Fruit fly (Drosophila melanogaster) whole organism, embryonic: ENCODE results near the gene CG10300.

Source experiments
- ATbp ChIP-seq: fragments of 200-800 bp; sonication (Bioruptor generic); optimal IDR thresholded peaks from 2 replicates; lab custom pipeline; 2017; ENCODE audit warnings: missing biosample characterization, mild to moderate bottlenecking, missing genetic modification characterization, missing genetic modification reagents
- B-H1 ChIP-seq: fragments of 200-800 bp; sonication (Bioruptor generic); IDR thresholded peaks from 3 replicates; pipeline ENCODE4 v1.3.6; 2022; ENCODE audit warnings: missing biosample characterization, missing genetic modification characterization
- CG1024 ChIP-seq: fragments of 200-800 bp; sonication (Bioruptor generic); IDR thresholded peaks from 2 replicates; pipeline ENCODE4 v1.3.6; 2022; ENCODE audit warnings: missing biosample characterization, missing genetic modification characterization
- CG10267 ChIP-seq: fragments of 200-800 bp; sonication (Bioruptor generic); optimal IDR thresholded peaks from 2 replicates; lab custom pipeline; 2018; ENCODE audit warnings: missing biosample characterization, mild to moderate bottlenecking, missing genetic modification characterization, moderate library complexity
- CG10543 ChIP-seq: fragments of 200-800 bp; sonication (Bioruptor generic); optimal IDR thresholded peaks from 3 replicates; lab custom pipeline; 2017; ENCODE audit warnings: missing biosample characterization, mild to moderate bottlenecking, missing genetic modification characterization, moderate library complexity
- CG11695 ChIP-seq: fragments of 200-800 bp; sonication (Bioruptor generic); IDR thresholded peaks from 3 replicates; pipeline ENCODE4 v1.3.6; 2022; ENCODE audit warnings: missing biosample characterization, missing genetic modification characterization
- CG12391 ChIP-seq: fragments of 200-800 bp; sonication (Bioruptor generic); optimal IDR thresholded peaks from 3 replicates; lab custom pipeline; 2018; ENCODE audit warnings: missing biosample characterization, mild to moderate bottlenecking, missing genetic modification characterization, moderate library complexity
- CG13775 ChIP-seq: fragments of 200-800 bp; sonication (Bioruptor generic); optimal IDR thresholded peaks from 3 replicates; lab custom pipeline; 2017; ENCODE audit warnings: missing biosample characterization, mild to moderate bottlenecking, missing genetic modification characterization
- CG15601 ChIP-seq: fragments of 200-800 bp; sonication (Bioruptor generic); optimal IDR thresholded peaks from 3 replicates; lab custom pipeline; 2019; ENCODE audit warnings: missing biosample characterization, mild to moderate bottlenecking, missing genetic modification characterization, moderate library complexity
- CG17612 ChIP-seq: fragments of 200-800 bp; sonication (Bioruptor generic); IDR thresholded peaks from 2 replicates; pipeline ENCODE4 v1.3.6; 2022; ENCODE audit warnings: missing biosample characterization, missing genetic modification characterization
- CG17912 ChIP-seq: fragments of 200-800 bp; sonication (Bioruptor generic); optimal IDR thresholded peaks from 2 replicates; lab custom pipeline; 2018; ENCODE audit warnings: missing biosample characterization, mild to moderate bottlenecking, missing genetic modification characterization
- CG18599 ChIP-seq: fragments of 200-800 bp; sonication (Bioruptor generic); optimal IDR thresholded peaks from 3 replicates; lab custom pipeline; 2017; ENCODE audit warnings: missing biosample characterization, missing genetic modification characterization, mild to moderate bottlenecking, moderate library complexity, missing genetic modification reagents
- CG3281 ChIP-seq: fragments of 200-800 bp; sonication (Bioruptor generic); optimal IDR thresholded peaks from 3 replicates; lab custom pipeline; 2017; ENCODE audit warnings: missing biosample characterization, mild to moderate bottlenecking, missing genetic modification characterization
- CG3407 ChIP-seq: fragments of 200-800 bp; sonication (Bioruptor generic); optimal IDR thresholded peaks from 2 replicates; lab custom pipeline; 2018; ENCODE audit warnings: missing biosample characterization, mild to moderate bottlenecking, missing genetic modification characterization
- CG4707 ChIP-seq: fragments of 200-800 bp; sonication (Bioruptor generic); optimal IDR thresholded peaks from 2 replicates; lab custom pipeline; 2018; ENCODE audit warnings: missing biosample characterization, mild to moderate bottlenecking, missing genetic modification characterization, moderate library complexity
- CG4820 ChIP-seq: fragments of 200-800 bp; sonication (Bioruptor generic); optimal IDR thresholded peaks from 3 replicates; lab custom pipeline; 2016; ENCODE audit warnings: missing biosample characterization, missing genetic modification characterization
- CG5245 ChIP-seq: fragments of 200-800 bp; sonication (Bioruptor generic); optimal IDR thresholded peaks from 3 replicates; lab custom pipeline; 2016; ENCODE audit warnings: missing biosample characterization, missing genetic modification characterization
- CG7357 ChIP-seq: fragments of 200-800 bp; sonication (Bioruptor generic); IDR thresholded peaks from 3 replicates; pipeline ENCODE4 v1.3.6; 2022; ENCODE audit warnings: missing biosample characterization, missing genetic modification characterization
- CG7928 ChIP-seq: fragments of 200-800 bp; sonication (Bioruptor generic); optimal IDR thresholded peaks from 2 replicates; lab custom pipeline; 2017; ENCODE audit warnings: missing biosample characterization, mild to moderate bottlenecking, missing genetic modification characterization
- CG9215 ChIP-seq: fragments of 200-800 bp; sonication (Bioruptor generic); IDR thresholded peaks from 2 replicates; pipeline ENCODE4 v1.3.6; 2022; ENCODE audit warnings: missing biosample characterization, missing genetic modification characterization
- CG9609 ChIP-seq: fragments of 200-800 bp; sonication (Bioruptor generic); optimal IDR thresholded peaks from 3 replicates; lab custom pipeline; 2016; ENCODE audit warnings: missing biosample characterization, missing genetic modification characterization
- Camta ChIP-seq: fragments of 200-800 bp; sonication (Bioruptor generic); optimal IDR thresholded peaks from 2 replicates; lab custom pipeline; 2016; ENCODE audit warnings: missing biosample characterization, missing genetic modification characterization
- D ChIP-seq, 2 experiments: fragments of 200-800 bp in 1 of 2; fragments of >200 bp in 1 of 2; sonication (Bioruptor generic) in 1 of 2; optimal IDR thresholded peaks; 2 replicates in 1 of 2; 3 replicates in 1 of 2; lab custom pipeline; 2017; ENCODE audit warnings: mild to moderate bottlenecking in 1 of 2, missing biosample characterization in 1 of 2, missing genetic modification characterization in 1 of 2, missing genetic modification reagents in 1 of 2
- Deaf1 ChIP-seq: fragments of 200-800 bp; optimal IDR thresholded peaks from 3 replicates; lab custom pipeline; 2019; ENCODE audit warnings: missing biosample characterization, mild to moderate bottlenecking, missing genetic modification characterization, moderate library complexity
- Doc3 ChIP-seq: fragments of 200-800 bp; sonication (Bioruptor generic); IDR thresholded peaks from 3 replicates; pipeline ENCODE4 v1.3.6; 2022; ENCODE audit warnings: missing biosample characterization, missing genetic modification characterization; ENCODE audit not compliant: partially characterized antibody
- ERR ChIP-seq: fragments of 200-800 bp; sonication (Bioruptor generic); optimal IDR thresholded peaks from 2 replicates; lab custom pipeline; 2016; ENCODE audit warnings: missing biosample characterization, missing genetic modification characterization
- Ets65A ChIP-seq: fragments of 200-800 bp; sonication (Bioruptor generic); peaks from one replicate; lab custom pipeline; 2016; ENCODE audit warnings: missing biosample characterization, missing genetic modification characterization
- Ets97D ChIP-seq: fragments of 200-800 bp; sonication (Bioruptor generic); optimal IDR thresholded peaks from 3 replicates; lab custom pipeline; 2016; ENCODE audit warnings: missing biosample characterization, missing genetic modification characterization
- MTF-1 ChIP-seq: fragments of 200-800 bp; sonication (Bioruptor generic); optimal IDR thresholded peaks from 2 replicates; lab custom pipeline; 2018; ENCODE audit warnings: missing biosample characterization, mild to moderate bottlenecking, missing genetic modification characterization, borderline replicate concordance
- Max ChIP-seq: fragments of 200-800 bp; sonication (Bioruptor generic); optimal IDR thresholded peaks from 2 replicates; lab custom pipeline; 2016; ENCODE audit warnings: missing biosample characterization, mild to moderate bottlenecking, missing genetic modification characterization
- Med ChIP-seq: fragments of 200-800 bp; sonication (Bioruptor generic); peaks from one replicate; lab custom pipeline; 2016; ENCODE audit warnings: missing biosample characterization, missing genetic modification characterization, mild to moderate bottlenecking, inconsistent platforms, moderate library complexity
- Nf-YB ChIP-seq: fragments of 200-800 bp; sonication (Bioruptor generic); optimal IDR thresholded peaks from 3 replicates; lab custom pipeline; 2019; ENCODE audit warnings: missing biosample characterization, mild to moderate bottlenecking, missing genetic modification characterization, moderate library complexity
- Opbp ChIP-seq: fragments of 200-800 bp; sonication (Bioruptor generic); IDR thresholded peaks from 3 replicates; pipeline ENCODE4 v1.3.6; 2022; ENCODE audit warnings: missing biosample characterization, missing genetic modification characterization; ENCODE audit not compliant: partially characterized antibody
- YL-1 ChIP-seq: fragments of 200-800 bp; sonication (Bioruptor generic); optimal IDR thresholded peaks from 3 replicates; lab custom pipeline; 2017; ENCODE audit warnings: missing biosample characterization, mild to moderate bottlenecking, missing genetic modification characterization
- ab ChIP-seq: fragments of 200-800 bp; sonication (Bioruptor generic); optimal IDR thresholded peaks from 2 replicates; lab custom pipeline; 2016; ENCODE audit warnings: missing biosample characterization, missing genetic modification characterization
- br ChIP-seq: fragments of >200 bp; optimal IDR thresholded peaks from 2 replicates; lab custom pipeline; 2017
- cato ChIP-seq: fragments of 200-800 bp; sonication (Bioruptor generic); optimal IDR thresholded peaks from 2 replicates; lab custom pipeline; 2016; ENCODE audit warnings: missing biosample characterization, missing genetic modification characterization, borderline replicate concordance
- caup ChIP-seq: fragments of 200-800 bp; sonication (Bioruptor generic); optimal IDR thresholded peaks from 3 replicates; lab custom pipeline; 2017; ENCODE audit warnings: missing biosample characterization, mild to moderate bottlenecking, missing genetic modification characterization, moderate library complexity; ENCODE audit not compliant: severe bottlenecking
- chif ChIP-seq, 2 experiments: fragments of 200-800 bp; sonication (Bioruptor generic); optimal IDR thresholded peaks; 3 replicates each; lab custom pipeline; 2016; ENCODE audit warnings: missing biosample characterization in 2 of 2, missing genetic modification characterization in 2 of 2
- danr ChIP-seq: fragments of 200-800 bp; sonication (Bioruptor generic); IDR thresholded peaks from 2 replicates; pipeline ENCODE4 v1.3.6; 2022; ENCODE audit warnings: missing biosample characterization, missing genetic modification characterization
- emc ChIP-seq: fragments of 200-800 bp; sonication (Bioruptor generic); optimal IDR thresholded peaks from 2 replicates; lab custom pipeline; 2016; ENCODE audit warnings: missing biosample characterization, missing genetic modification characterization
- gcm ChIP-seq: fragments of 200-800 bp; sonication (Bioruptor generic); optimal IDR thresholded peaks from 2 replicates; lab custom pipeline; 2019; ENCODE audit warnings: missing biosample characterization, mild to moderate bottlenecking, missing genetic modification characterization, moderate library complexity
- gcm2 ChIP-seq: fragments of 200-800 bp; sonication (Bioruptor generic); optimal IDR thresholded peaks from 2 replicates; lab custom pipeline; 2016; ENCODE audit warnings: missing biosample characterization, missing genetic modification characterization
- gro ChIP-seq: fragments of 200-800 bp; sonication (Bioruptor generic); optimal IDR thresholded peaks from 2 replicates; lab custom pipeline; 2016; ENCODE audit warnings: missing biosample characterization, missing genetic modification characterization
- gt ChIP-seq: fragments of 200-800 bp; sonication (Bioruptor generic); IDR thresholded peaks from 2 replicates; pipeline ENCODE4 v1.3.6; 2022; ENCODE audit warnings: missing biosample characterization, missing genetic modification characterization
- jigr1 ChIP-seq: fragments of 200-800 bp; sonication (Bioruptor generic); IDR thresholded peaks from 3 replicates; pipeline ENCODE4 v1.3.6; 2022; ENCODE audit warnings: missing biosample characterization, missing genetic modification characterization
- sd ChIP-seq: fragments of 200-800 bp; sonication (Bioruptor generic); optimal IDR thresholded peaks from 3 replicates; lab custom pipeline; 2018; ENCODE audit warnings: missing biosample characterization, mild to moderate bottlenecking, missing genetic modification characterization, moderate library complexity
- sug ChIP-seq: fragments of 200-800 bp; optimal IDR thresholded peaks from 2 replicates; lab custom pipeline; 2019; ENCODE audit warnings: missing biosample characterization, mild to moderate bottlenecking, missing genetic modification characterization, moderate library complexity
- trem ChIP-seq: fragments of 200-800 bp; optimal IDR thresholded peaks from 3 replicates; lab custom pipeline; 2019; ENCODE audit warnings: missing biosample characterization, mild to moderate bottlenecking, missing genetic modification characterization, moderate library complexity

Gene CG10300

DNA sequence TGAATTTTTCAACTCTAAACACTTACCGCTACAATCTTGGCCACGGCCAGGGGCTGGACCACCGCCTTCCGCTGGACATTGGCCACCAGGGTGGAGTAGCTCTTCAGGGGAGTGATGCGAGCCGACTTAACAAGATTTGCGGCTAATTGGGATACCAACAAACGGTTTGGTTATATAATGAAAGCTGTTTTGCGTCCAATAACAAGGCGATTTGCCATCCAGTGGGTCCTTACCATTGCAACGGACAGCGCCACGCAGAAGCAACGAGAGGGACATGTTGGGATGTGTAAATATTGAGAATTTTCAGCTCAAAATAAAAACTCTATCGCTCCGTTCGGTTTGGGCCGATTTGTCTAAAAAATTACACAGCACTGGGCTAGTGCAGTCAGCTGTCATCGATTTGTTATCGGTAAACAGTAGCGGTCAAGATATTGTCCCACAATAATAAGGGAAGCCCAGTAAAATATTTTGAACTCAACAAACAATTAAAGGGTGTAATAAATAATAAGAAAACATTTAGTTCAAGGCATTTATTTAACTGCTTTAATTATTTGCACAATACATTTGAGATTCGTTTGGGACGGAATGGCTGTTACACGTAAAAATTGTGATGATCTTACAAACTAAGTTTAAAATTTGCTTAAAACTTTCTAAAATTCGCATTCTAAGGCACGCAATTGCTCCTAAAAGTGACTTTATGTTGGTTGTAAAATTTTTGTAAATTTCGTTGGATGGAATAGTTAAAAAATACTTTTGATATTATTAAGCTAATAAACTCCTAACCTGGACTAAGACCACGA, 49.1 kb downstream of the CG10300 start, which contains the start of gene SdhD (continued):
- TF ChIP-seq Med (GFP tag; lab: Kevin White, UChicago) (peak; percentile 92), Ets97D (peak; percentile 13), CG1024 (GFP tag; lab: Robert Waterston, UW) (no peak), CG11695 (GFP tag; lab: Robert Waterston, UW) (no peak), CG7357 (GFP tag; lab: Robert Waterston, UW) (no peak), CG13775 (GFP tag; lab: Kevin White, UChicago) (no peak), gcm (no peak), trem (tag; lab: Kevin White, UChicago) (peak; percentile 36), CG17912 (GFP tag; lab: Kevin White, UChicago) (no peak), CG18599 (GFP tag; lab: Kevin White, UChicago) (peak; percentile 37), Ets65A (GFP tag; lab: Kevin White, UChicago) (peak; percentile 74), ab (GFP tag; lab: Kevin White, UChicago) (no peak), sd (tag; lab: Kevin White, UChicago) (no peak), chif (GFP tag; optimal IDR thresholded peaks at IDR 0.05; lab: Kevin White, UChicago) (no peak), gcm2 (GFP tag; lab: Kevin White, UChicago) (no peak), Max (GFP tag; lab: Kevin White, UChicago) (no peak), CG9609 (GFP tag; lab: Kevin White, UChicago) (no peak), danr (no peak), caup (GFP tag; lab: Kevin White, UChicago) (no peak), Nf-YB (GFP tag; lab: Kevin White, UChicago) (no peak), B-H1 (GFP tag; lab: Robert Waterston, UW) (no peak), CG3281 (GFP tag; lab: Kevin White, UChicago) (no peak), CG9215 (no peak), CG7928 (GFP tag; lab: Kevin White, UChicago) (no peak), Deaf1 (peak; percentile 20), Doc3 (GFP tag; lab: Robert Waterston, UW) (peak; percentile 38; the same call in 1 of the 3 replicates), cato (GFP tag; lab: Kevin White, UChicago) (no peak), CG10543 (GFP tag; lab: Kevin White, UChicago) (no peak), Camta (peak; percentile 24), CG12391 (tag; lab: Kevin White, UChicago) (peak; percentile 14), sug (peak; percentile 18), CG3407 (GFP tag; lab: Kevin White, UChicago) (no peak), emc (GFP tag; lab: Kevin White, UChicago) (no peak), MTF-1 (GFP tag; lab: Kevin White, UChicago) (no peak), CG4707 (GFP tag; lab: Kevin White, UChicago) (no peak), CG5245 (GFP tag; lab: Kevin White, UChicago) (no peak), CG15601 (tag; lab: Kevin White, UChicago) (no peak), CG10267 (tag; lab: Kevin White, UChicago) (peak; percentile 92), gt (GFP tag; lab: Robert Waterston, UW) (no peak), Opbp (GFP tag; lab: Robert Waterston, UW) (peak; percentile 58; the same call in 2 of the 3 replicates), gro (GFP tag; lab: Kevin White, UChicago) (no peak), jigr1 (GFP tag; lab: Robert Waterston, UW) (no peak), D (optimal IDR thresholded peaks at IDR 0.05; lab: Kevin White, UChicago) (no peak), D (GFP tag; optimal IDR thresholded peaks at IDR 0.05; lab: Kevin White, UChicago) (no peak), YL-1 (GFP tag; lab: Kevin White, UChicago) (peak; percentile 75), br (no peak), ERR (no peak), CG17612 (GFP tag; lab: Robert Waterston, UW) (no peak), CG4820 (GFP tag; lab: Kevin White, UChicago) (peak; percentile 10), ATbp (no peak)
